Worm (Caenorhabditis elegans) whole organism, mixed stage, embryonic: ENCODE measurements around the gene dpy-13.
A peak's percentile ranks its signal among the peaks of the same experiment; 100 is the strongest.

Experiments used
- M03D4.4 ChIP-seq: sonication (generic microtip); optimal IDR thresholded peaks from 2 replicates; lab custom pipeline; 2017; ENCODE audit warnings: mild to moderate bottlenecking, missing genetic modification characterization, missing compliant biosample characterization
- bed-3 ChIP-seq: fragments of 200-800 bp; sonication (Bioruptor generic); optimal IDR thresholded peaks from 3 replicates; lab custom pipeline; 2018; ENCODE audit warnings: mild to moderate bottlenecking, missing genetic modification characterization, moderate library complexity, missing compliant biosample characterization
- blmp-1 ChIP-seq: fragments of 150-350 bp; optimal IDR thresholded peaks from 2 replicates; lab custom pipeline; 2014; ENCODE audit warnings: missing biosample characterization, missing genetic modification characterization
- ceh-39 ChIP-seq: fragments of 150-350 bp; optimal IDR thresholded peaks from 2 replicates; lab custom pipeline; 2014; ENCODE audit warnings: missing biosample characterization, missing genetic modification characterization
- ceh-43 ChIP-seq: fragments of 200-800 bp; sonication (Bioruptor generic); optimal IDR thresholded peaks from 2 replicates; lab custom pipeline; 2018; ENCODE audit warnings: mild to moderate bottlenecking, missing genetic modification characterization, moderate library complexity, missing compliant biosample characterization
- ceh-83 ChIP-seq: fragments of 200-800 bp; sonication (Bioruptor generic); optimal IDR thresholded peaks from 2 replicates; lab custom pipeline; 2018; ENCODE audit warnings: mild to moderate bottlenecking, missing genetic modification characterization, missing compliant biosample characterization
- ces-1 ChIP-seq: fragments of 150-350 bp; optimal IDR thresholded peaks from 2 replicates; lab custom pipeline; 2014; ENCODE audit warnings: missing biosample characterization, missing genetic modification reagents, missing genetic modification characterization
- cnd-1 ChIP-seq: fragments of 200-800 bp; sonication (Bioruptor generic); optimal IDR thresholded peaks from 2 replicates; lab custom pipeline; 2018; ENCODE audit warnings: mild to moderate bottlenecking, missing genetic modification characterization, missing compliant biosample characterization
- drap-1 ChIP-seq: fragments of 200-800 bp; sonication (Bioruptor generic); optimal IDR thresholded peaks from 3 replicates; lab custom pipeline; 2018; ENCODE audit warnings: mild to moderate bottlenecking, missing genetic modification characterization, missing compliant biosample characterization
- elt-1 ChIP-seq: sonication (generic microtip); optimal IDR thresholded peaks from 2 replicates; lab custom pipeline; 2017; ENCODE audit warnings: missing genetic modification characterization, mild to moderate bottlenecking, missing compliant biosample characterization, antibody characterized with exemption, moderate library complexity, borderline replicate concordance; ENCODE audit not compliant: insufficient read depth
- elt-3 ChIP-seq: fragments of 150-350 bp; optimal IDR thresholded peaks from 2 replicates; lab custom pipeline; 2014; ENCODE audit warnings: missing biosample characterization, missing genetic modification characterization
- flh-1 ChIP-seq: fragments of 200-800 bp; sonication (Bioruptor generic); optimal IDR thresholded peaks from 2 replicates; lab custom pipeline; 2018; ENCODE audit warnings: mild to moderate bottlenecking, missing genetic modification characterization, moderate library complexity, missing compliant biosample characterization
- ham-2 ChIP-seq: fragments of 200-800 bp; sonication (Bioruptor generic); optimal IDR thresholded peaks from 2 replicates; lab custom pipeline; 2018; ENCODE audit warnings: mild to moderate bottlenecking, missing genetic modification characterization, missing compliant biosample characterization
- hlh-1 ChIP-seq: fragments of 150-350 bp; optimal IDR thresholded peaks from 2 replicates; lab custom pipeline; 2014; ENCODE audit warnings: missing biosample characterization, missing genetic modification reagents, missing genetic modification characterization
- lin-13 ChIP-seq: fragments of 150-350 bp; optimal IDR thresholded peaks from 2 replicates; lab custom pipeline; 2014; ENCODE audit warnings: missing biosample characterization, missing genetic modification characterization
- lin-32 ChIP-seq: fragments of 200-800 bp; sonication (Bioruptor generic); optimal IDR thresholded peaks from 2 replicates; lab custom pipeline; 2018; ENCODE audit warnings: mild to moderate bottlenecking, missing genetic modification characterization, missing compliant biosample characterization
- lsy-2 ChIP-seq: fragments of 150-350 bp; optimal IDR thresholded peaks from 2 replicates; lab custom pipeline; 2014; ENCODE audit warnings: missing biosample characterization, missing genetic modification characterization
- mab-5 ChIP-seq: fragments of 150-350 bp; optimal IDR thresholded peaks from 2 replicates; lab custom pipeline; 2014; ENCODE audit warnings: missing biosample characterization, missing genetic modification characterization
- mep-1 ChIP-seq: fragments of 150-350 bp; optimal IDR thresholded peaks from 2 replicates; lab custom pipeline; 2017; ENCODE audit warnings: missing biosample characterization, missing genetic modification reagents, missing genetic modification characterization, inconsistent platforms
- mls-2 ChIP-seq: sonication (generic microtip); optimal IDR thresholded peaks from 2 replicates; lab custom pipeline; 2016; ENCODE audit warnings: mild to moderate bottlenecking, missing genetic modification characterization, moderate library complexity, missing compliant biosample characterization
- nhr-12 ChIP-seq: fragments of 150-350 bp; optimal IDR thresholded peaks from 2 replicates; lab custom pipeline; 2014; ENCODE audit warnings: missing biosample characterization, missing genetic modification characterization
- nhr-2 ChIP-seq: fragments of 150-350 bp; optimal IDR thresholded peaks from 2 replicates; lab custom pipeline; 2014; ENCODE audit warnings: missing biosample characterization, missing genetic modification characterization
- nhr-237 ChIP-seq: fragments of 150-350 bp; optimal IDR thresholded peaks from 2 replicates; lab custom pipeline; 2014; ENCODE audit warnings: missing biosample characterization, missing genetic modification characterization
- nhr-28 ChIP-seq: fragments of 150-350 bp; optimal IDR thresholded peaks from 2 replicates; lab custom pipeline; 2014; ENCODE audit warnings: missing biosample characterization, missing genetic modification characterization
- nhr-76 ChIP-seq: sonication (generic microtip); optimal IDR thresholded peaks from 2 replicates; lab custom pipeline; 2017; ENCODE audit warnings: missing biosample characterization, missing genetic modification characterization
- pha-4 ChIP-seq: fragments of 150-350 bp; optimal IDR thresholded peaks from 2 replicates; lab custom pipeline; 2018; ENCODE audit warnings: missing biosample characterization, missing genetic modification reagents, missing genetic modification characterization
- sem-2 ChIP-seq: fragments of 200-800 bp; sonication (Bioruptor generic); optimal IDR thresholded peaks from 2 replicates; lab custom pipeline; 2018; ENCODE audit warnings: mild to moderate bottlenecking, missing genetic modification characterization, missing compliant biosample characterization
- snpc-4 ChIP-seq: fragments of 150-350 bp; optimal IDR thresholded peaks from 2 replicates; lab custom pipeline; 2014; ENCODE audit warnings: missing biosample characterization, missing genetic modification characterization
- sptf-1 ChIP-seq: sonication (generic microtip); optimal IDR thresholded peaks from 2 replicates; lab custom pipeline; 2017; ENCODE audit warnings: mild to moderate bottlenecking, missing genetic modification characterization, moderate library complexity, missing compliant biosample characterization
- tbx-8 ChIP-seq: fragments of 200-800 bp; sonication (Bioruptor generic); optimal IDR thresholded peaks from 2 replicates; lab custom pipeline; 2018; ENCODE audit warnings: mild to moderate bottlenecking, missing genetic modification characterization, moderate library complexity, missing compliant biosample characterization
- unc-120 ChIP-seq: sonication (generic microtip); optimal IDR thresholded peaks from 2 replicates; lab custom pipeline; 2017; ENCODE audit warnings: missing genetic modification characterization, missing compliant biosample characterization; ENCODE audit not compliant: poor library complexity, severe bottlenecking
- unc-39 ChIP-seq: fragments of 150-350 bp; optimal IDR thresholded peaks from 2 replicates; lab custom pipeline; 2014; ENCODE audit warnings: missing biosample characterization, missing genetic modification characterization
- unc-62 ChIP-seq: fragments of 150-350 bp; optimal IDR thresholded peaks from 2 replicates; lab custom pipeline; 2014; ENCODE audit warnings: missing biosample characterization, missing genetic modification reagents, missing genetic modification characterization
- zip-8 ChIP-seq: fragments of 150-350 bp; optimal IDR thresholded peaks from 2 replicates; lab custom pipeline; 2014; ENCODE audit warnings: missing biosample characterization, missing genetic modification characterization
- ztf-11 ChIP-seq: fragments of 150-350 bp; optimal IDR thresholded peaks from 2 replicates; lab custom pipeline; 2014; ENCODE audit warnings: missing biosample characterization, missing genetic modification characterization

dpy-13 gene

DNA sequence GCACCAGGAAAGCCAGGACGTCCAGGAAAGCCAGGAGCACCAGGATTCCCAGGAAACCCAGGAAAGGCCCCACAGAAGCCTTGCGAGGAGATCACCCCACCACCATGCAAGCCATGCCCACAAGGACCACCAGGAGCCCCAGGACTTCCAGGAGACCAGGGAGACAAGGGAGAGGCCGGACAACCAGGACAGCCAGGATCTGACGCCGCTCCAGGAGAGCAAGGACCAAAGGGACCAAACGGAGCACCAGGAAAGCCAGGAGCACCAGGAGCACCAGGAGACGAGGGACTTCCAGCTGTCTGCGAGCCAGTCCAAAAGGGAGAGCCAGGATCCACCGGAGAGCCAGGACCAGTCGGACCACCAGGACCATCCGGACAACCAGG is 602 bp downstream of the dpy-13 start:
- TF ChIP-seq blmp-1 (tag; lab: Kevin White, UChicago), result no peak
- TF ChIP-seq pha-4 (tag; lab: Kevin White, UChicago), result no peak
- no peak for TF ChIP-seq sptf-1 (tag; lab: Kevin White, UChicago)
- no peak for TF ChIP-seq lin-13 (tag; lab: Kevin White, UChicago)
- TF ChIP-seq nhr-12, result no peak
- TF ChIP-seq ceh-83 (GFP tag; lab: Kevin White, UChicago), result no peak
- TF ChIP-seq nhr-76 (tag; lab: Kevin White, UChicago), result no peak
- TF ChIP-seq snpc-4 (tag; lab: Kevin White, UChicago), result no peak
- no peak for TF ChIP-seq unc-39 (tag; lab: Kevin White, UChicago)
- TF ChIP-seq nhr-2 (tag; lab: Kevin White, UChicago), result no peak
- TF ChIP-seq zip-8, result no peak

DNA sequence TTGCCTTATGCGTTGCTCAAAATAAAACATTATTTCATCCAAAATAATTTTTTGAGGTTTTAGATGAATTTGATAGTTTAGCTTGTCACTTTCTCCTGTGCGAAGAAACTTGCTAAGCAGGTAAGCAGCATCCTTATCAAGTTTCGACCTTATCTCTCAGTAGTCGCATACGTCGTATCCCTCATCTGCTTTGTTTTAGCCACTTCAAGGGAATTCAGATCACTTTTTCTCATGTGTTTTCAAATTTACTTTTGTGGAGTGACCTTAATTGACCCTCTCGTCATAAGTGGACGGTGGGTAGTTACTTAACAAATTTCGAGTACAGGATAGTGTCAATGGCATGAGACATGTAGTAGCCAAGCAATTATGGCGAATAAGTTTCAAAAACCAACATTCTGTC is 1.3 kb downstream of the dpy-13 start:
- no peak for TF ChIP-seq ztf-11 (tag; lab: Kevin White, UChicago)
- TF ChIP-seq nhr-28 (tag; lab: Kevin White, UChicago), result no peak
- TF ChIP-seq snpc-4 (tag; lab: Kevin White, UChicago), result no peak
- no peak for TF ChIP-seq ces-1 (GFP tag; lab: Kevin White, UChicago)

- TF ChIP-seq mls-2 (tag; lab: Kevin White, UChicago), result no peak
- TF ChIP-seq pha-4 (tag; lab: Kevin White, UChicago), result no peak
- TF ChIP-seq elt-3 (tag; lab: Kevin White, UChicago), result no peak
- no peak for TF ChIP-seq flh-1
- no peak for TF ChIP-seq nhr-28 (tag; lab: Kevin White, UChicago)
- TF ChIP-seq M03D4.4 (tag; lab: Kevin White, UChicago), result no peak
- no peak for TF ChIP-seq nhr-237
- TF ChIP-seq drap-1 (GFP tag; lab: Kevin White, UChicago), result no peak
- TF ChIP-seq ztf-11 (tag; lab: Kevin White, UChicago), result no peak
- TF ChIP-seq mep-1, result no peak
- TF ChIP-seq lin-32, result no peak
- no peak for TF ChIP-seq zip-8
- no peak for TF ChIP-seq tbx-8
- no peak for TF ChIP-seq elt-1 (tag; lab: Kevin White, UChicago)
Observed at ce11 chrIV:4243830-4244406, 8.5 kb downstream of the dpy-13 start.

DNA sequence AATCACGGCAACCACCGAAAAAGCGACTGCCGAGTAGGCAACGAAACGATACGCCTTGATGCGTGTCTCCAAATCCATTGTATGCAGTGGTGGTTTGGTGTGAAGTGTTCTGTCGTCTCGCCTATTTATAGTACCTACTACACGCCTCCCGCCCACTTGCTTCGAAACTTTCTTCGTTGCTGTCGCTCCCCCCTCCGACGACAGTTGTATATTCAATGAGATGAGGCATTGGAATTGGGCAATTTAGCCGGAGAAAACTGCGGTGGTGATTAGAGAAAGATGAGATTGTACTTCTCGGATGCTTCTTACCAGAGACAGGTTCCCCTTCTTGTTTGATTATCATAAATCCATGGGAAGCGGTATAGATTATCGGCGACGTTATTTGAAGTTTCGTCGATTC is 9.1 kb downstream of the dpy-13 start, which contains the start of gene col-34:
col-34 (minus strand) TSS at position 101 of the 400 bp plus-strand sequence.
- TF ChIP-seq M03D4.4 (tag; lab: Kevin White, UChicago), result no peak
- TF ChIP-seq ceh-43, result no peak
- TF ChIP-seq ceh-83 (GFP tag; lab: Kevin White, UChicago), result no peak
- TF ChIP-seq lin-32, result no peak
- no peak for TF ChIP-seq bed-3 (GFP tag; lab: Kevin White, UChicago)
- TF ChIP-seq flh-1, result no peak
- no peak for TF ChIP-seq sem-2
- no peak for TF ChIP-seq mls-2 (tag; lab: Kevin White, UChicago)
- no peak for TF ChIP-seq mep-1

DNA sequence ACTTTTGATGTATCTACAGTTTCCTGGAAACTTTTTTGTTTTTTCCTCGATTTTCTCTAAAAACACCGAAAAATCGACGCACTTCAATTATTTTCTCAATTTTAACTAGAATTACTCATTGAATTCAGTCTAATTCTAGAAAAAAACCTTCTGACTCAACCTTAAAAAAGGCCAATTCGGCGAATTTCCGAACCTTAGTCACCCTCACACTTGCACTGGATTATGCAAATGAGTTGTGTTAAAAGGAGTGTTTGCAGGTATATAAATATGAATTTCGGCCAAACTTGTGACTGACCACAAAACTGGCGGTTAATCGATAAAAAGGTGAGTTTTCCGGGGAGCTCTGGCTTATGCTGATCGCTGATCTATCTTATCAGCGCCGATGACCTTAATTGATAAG is 11.1 kb downstream of the dpy-13 start, which contains the start of gene ttr-20:
ttr-20 (plus strand) TSS at position 301 of the 400 bp plus-strand sequence.
- TF ChIP-seq ham-2 (GFP tag; lab: Kevin White, UChicago) (no peak), mls-2 (tag; lab: Kevin White, UChicago) (no peak), lsy-2 (tag; lab: Kevin White, UChicago) (no peak)

ce11 chrIV:4247334-4247733 is 11.9 kb downstream of the dpy-13 start:
- TF ChIP-seq mab-5 (tag; lab: Kevin White, UChicago), result no peak
- no peak for TF ChIP-seq ceh-43
- peak; percentile 68 for TF ChIP-seq ces-1 (GFP tag; lab: Kevin White, UChicago)
- TF ChIP-seq pha-4 (tag; lab: Kevin White, UChicago), result peak; percentile 31
- no peak for TF ChIP-seq nhr-2 (tag; lab: Kevin White, UChicago)
- TF ChIP-seq nhr-237, result no peak
- TF ChIP-seq ceh-39 (tag; lab: Kevin White, UChicago), result peak; percentile 3
- TF ChIP-seq zip-8, result no peak
- no peak for TF ChIP-seq cnd-1 (tag; lab: Kevin White, UChicago)
- TF ChIP-seq tbx-8, result no peak
- no peak for TF ChIP-seq ztf-11 (tag; lab: Kevin White, UChicago)
- no peak for TF ChIP-seq M03D4.4 (tag; lab: Kevin White, UChicago)
- no peak for TF ChIP-seq unc-62
- TF ChIP-seq sem-2, result no peak
- peak; percentile 70 for TF ChIP-seq lsy-2 (tag; lab: Kevin White, UChicago)
- TF ChIP-seq nhr-76 (tag; lab: Kevin White, UChicago), result no peak
- no peak for TF ChIP-seq elt-3 (tag; lab: Kevin White, UChicago)
- no peak for TF ChIP-seq flh-1
- peak; percentile 42 for TF ChIP-seq unc-120
- TF ChIP-seq sptf-1 (tag; lab: Kevin White, UChicago), result peak; percentile 29
- TF ChIP-seq unc-39 (tag; lab: Kevin White, UChicago), result no peak
- no peak for TF ChIP-seq snpc-4 (tag; lab: Kevin White, UChicago)
- TF ChIP-seq nhr-28 (tag; lab: Kevin White, UChicago), result no peak
- TF ChIP-seq lin-13 (tag; lab: Kevin White, UChicago), result peak; percentile 15
- peak; percentile 32 for TF ChIP-seq mep-1
- TF ChIP-seq hlh-1 (tag; lab: Kevin White, UChicago), result no peak
